Fruit fly (Drosophila melanogaster) whole organism, pupa: Measurements from ENCODE around the gene comm3.

Experiments
- CG32121 ChIP-seq: fragments of 200-800 bp; sonication (Bioruptor generic); IDR thresholded peaks from 2 replicates; pipeline ENCODE4 v1.3.6; 2022; ENCODE audit warnings: missing biosample characterization, missing genetic modification characterization
- CG4496 ChIP-seq: fragments of 200-800 bp; sonication (Bioruptor generic); IDR thresholded peaks from 3 replicates; pipeline ENCODE4 v1.3.6; 2022; ENCODE audit warnings: missing biosample characterization, missing genetic modification characterization
- EcR ChIP-seq: fragments of 200-800 bp; sonication (Bioruptor generic); optimal IDR thresholded peaks from 3 replicates; lab custom pipeline; 2019; ENCODE audit warnings: missing biosample characterization, missing genetic modification characterization, mild to moderate bottlenecking, moderate library complexity, missing genetic modification reagents

DNA sequence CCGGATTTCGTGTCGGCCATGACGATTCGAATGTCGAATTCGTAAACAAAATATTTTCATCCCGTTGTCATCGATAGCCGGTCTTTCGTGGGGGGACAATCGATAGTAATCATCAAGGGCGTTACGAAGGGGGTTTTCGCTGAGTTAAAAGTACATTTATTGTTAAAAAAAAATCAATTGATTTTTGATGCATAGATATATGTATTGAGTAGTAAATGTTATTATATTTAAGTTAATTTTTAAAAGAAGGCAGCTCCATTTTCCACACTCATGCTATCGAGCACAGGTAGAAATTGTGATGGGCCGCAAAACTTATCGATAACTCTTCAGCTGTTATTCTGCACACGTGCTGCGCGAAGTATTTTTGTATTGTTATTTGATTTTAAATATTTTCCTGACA, 67.1 kb downstream of the comm3 start, which contains the start of the genes mrn and CG12301:
- TF ChIP-seq CG4496 (GFP tag; lab: Robert Waterston, UW): peak; percentile 98
- peak; percentile 79; the same call in 1 of the 2 replicates for TF ChIP-seq CG32121 (GFP tag; lab: Robert Waterston, UW)
- no peak for TF ChIP-seq EcR
